Worm (Caenorhabditis elegans): Measurements from ENCODE around the gene F09B12.5.

DNA sequence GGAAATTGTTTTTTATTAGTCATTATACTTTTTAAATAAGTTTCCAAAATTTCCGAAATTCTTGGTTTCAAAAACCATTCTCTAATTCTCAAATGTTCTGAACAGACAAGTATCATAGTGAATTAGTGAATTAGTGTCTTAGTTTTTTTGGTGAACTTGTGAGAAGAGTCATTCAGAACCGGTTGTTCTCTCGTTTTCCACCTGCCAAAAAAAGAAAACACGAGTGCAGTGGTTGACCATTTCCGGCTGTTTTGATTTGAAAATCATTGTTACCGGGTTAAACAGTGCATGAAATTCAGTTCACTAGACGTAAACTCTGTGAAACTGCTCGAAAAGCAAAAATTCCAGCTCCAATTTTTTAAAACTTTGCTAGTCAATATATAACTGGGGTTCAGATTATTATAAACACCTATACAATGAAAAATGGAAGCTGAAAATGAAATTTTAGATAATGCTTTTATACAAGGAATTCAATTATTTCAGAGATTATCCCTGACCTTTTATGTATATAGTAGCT, 44.7 kb upstream of the F09B12.5 start:
- no peak for TF ChIP-seq ztf-23 (GFP tag; IDR thresholded peaks at IDR 0.05)
- no peak for TF ChIP-seq flt-1 (GFP tag; IDR thresholded peaks at IDR 0.05)
- TF ChIP-seq tab-1 (GFP tag; IDR thresholded peaks at IDR 0.05), result no peak
